Worm (Caenorhabditis elegans): ENCODE data around the gene mam-4.

The mam-4 gene

DNA sequence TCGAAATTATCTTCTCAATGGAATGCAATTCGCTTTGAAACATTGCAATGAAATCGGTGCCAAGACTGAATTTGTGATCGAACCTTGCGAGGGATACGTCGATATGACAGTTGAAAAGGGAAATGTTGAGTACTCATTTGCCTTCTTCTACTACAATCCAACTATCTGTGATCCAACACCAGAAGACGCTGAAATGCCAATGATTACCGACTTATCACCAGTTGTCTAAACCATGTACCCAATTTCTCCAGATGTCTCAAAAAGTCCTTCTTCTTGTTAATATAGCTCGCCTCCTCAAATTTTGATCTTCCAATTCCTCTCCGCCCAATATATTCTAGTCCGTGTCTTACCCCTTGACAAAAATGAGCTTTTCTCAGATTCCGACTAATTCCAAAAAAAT is 31.8 kb upstream of the mam-4 start:
- TF ChIP-seq pax-1 (tag; optimal IDR thresholded peaks at IDR 0.05) (no peak), unc-42 (tag; optimal IDR thresholded peaks at IDR 0.05) (no peak), ceh-24 (tag; optimal IDR thresholded peaks at IDR 0.05) (no peak), C38D4.7 (GFP tag; optimal IDR thresholded peaks at IDR 0.05) (no peak), nhr-11 (tag; optimal IDR thresholded peaks at IDR 0.05) (no peak), unc-86 (tag; optimal IDR thresholded peaks at IDR 0.05) (no peak), ceh-14 (tag; optimal IDR thresholded peaks at IDR 0.05) (no peak)

ce11 chrV:11217394-11217793 is 30.6 kb upstream of the mam-4 start, which contains the start of gene cyp-29A2:
Gene cyp-29A2 (plus strand): TSS chrV:11217583.
- TF ChIP-seq dve-1 (tag; optimal IDR thresholded peaks at IDR 0.05) (no peak), T23F11.4 (GFP tag; optimal IDR thresholded peaks at IDR 0.05) (no peak), hlh-6 (tag; optimal IDR thresholded peaks at IDR 0.05) (no peak), ama-1 (optimal IDR thresholded peaks at IDR 0.05) (no peak), ceh-24 (tag; optimal IDR thresholded peaks at IDR 0.05) (no peak), sox-2 (GFP tag; IDR thresholded peaks at IDR 0.05) (no peak), rnt-1 (tag; optimal IDR thresholded peaks at IDR 0.05) (no peak), unc-86 (tag; optimal IDR thresholded peaks at IDR 0.05) (no peak), elt-4 (tag; optimal IDR thresholded peaks at IDR 0.05) (no peak), K09A11.1 (tag; optimal IDR thresholded peaks at IDR 0.05; ENCODE audit: insufficient read depth) (no peak), hlh-15 (tag; optimal IDR thresholded peaks at IDR 0.05) (no peak), fkh-10 (GFP tag; optimal IDR thresholded peaks at IDR 0.05) (no peak), ceh-22 (tag; optimal IDR thresholded peaks at IDR 0.05) (no peak), pag-3 (tag; optimal IDR thresholded peaks at IDR 0.05; ENCODE audit: borderline replicate concordance) (no peak), C08G9.2 (tag; optimal IDR thresholded peaks at IDR 0.05) (no peak), ceh-30 (tag; optimal IDR thresholded peaks at IDR 0.05) (no peak), ceh-2 (tag; optimal IDR thresholded peaks at IDR 0.05) (no peak), nfya-1 (tag; optimal IDR thresholded peaks at IDR 0.05) (no peak), ceh-19 (GFP tag; optimal IDR thresholded peaks at IDR 0.05) (no peak), ztf-16 (tag; optimal IDR thresholded peaks at IDR 0.05) (no peak)

DNA sequence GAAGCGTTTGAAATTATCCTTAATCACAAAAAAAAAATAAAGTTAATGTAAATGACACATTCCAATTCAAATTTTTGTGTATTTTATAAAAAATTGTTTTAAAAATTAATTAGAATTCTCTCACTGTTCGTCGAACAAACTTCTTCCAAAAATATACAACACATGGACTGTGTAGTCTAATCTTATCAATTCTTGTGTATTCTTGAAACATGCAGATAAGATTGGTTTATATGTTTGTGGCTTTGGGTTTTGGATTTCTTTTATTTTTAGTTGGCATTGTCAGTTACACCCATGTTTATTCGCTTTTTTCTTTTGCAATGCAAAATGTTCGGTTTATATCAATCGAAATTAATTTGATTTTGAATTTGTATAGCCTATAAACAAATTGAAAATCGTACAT is 27.5 kb upstream of the mam-4 start:
- no peak for TF ChIP-seq unc-86 (tag; optimal IDR thresholded peaks at IDR 0.05)
- TF ChIP-seq K09A11.1 (tag; optimal IDR thresholded peaks at IDR 0.05; ENCODE audit: insufficient read depth), result no peak
- TF ChIP-seq elt-2 (tag; optimal IDR thresholded peaks at IDR 0.05), result peak; percentile 24

DNA sequence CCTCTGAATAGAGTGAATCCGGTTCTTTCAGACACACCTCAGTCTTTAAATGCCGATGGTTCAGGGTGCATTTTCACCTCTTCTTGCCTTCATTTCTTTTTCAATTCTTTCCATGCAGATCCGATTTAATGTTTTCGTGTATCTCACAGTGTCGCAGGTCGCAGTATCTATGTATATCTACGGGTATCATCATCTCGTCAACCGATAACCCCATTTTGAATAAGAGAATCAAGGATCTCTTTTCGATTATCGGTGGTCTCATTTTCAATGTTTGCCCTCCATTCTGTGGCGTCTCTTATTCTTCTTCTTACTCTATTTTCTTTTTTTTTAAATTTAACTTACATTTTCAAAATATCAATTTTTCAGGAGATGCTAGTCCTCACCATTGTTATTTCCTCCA is 27.0 kb upstream of the mam-4 start, which contains the start of gene T19B10.2:
Gene T19B10.2 (plus strand): TSS at position 367 of the 400 bp plus-strand sequence.
- TF ChIP-seq ceh-14 (tag; optimal IDR thresholded peaks at IDR 0.05) (no peak), ref-2 (tag; optimal IDR thresholded peaks at IDR 0.05) (no peak), pqm-1 (tag; optimal IDR thresholded peaks at IDR 0.05) (no peak), ceh-45 (GFP tag; IDR thresholded peaks at IDR 0.05) (no peak), hlh-13 (GFP tag; optimal IDR thresholded peaks at IDR 0.05) (no peak), K02D7.2 (tag; optimal IDR thresholded peaks at IDR 0.05) (no peak), ttx-3 (tag; optimal IDR thresholded peaks at IDR 0.05) (no peak), pax-1 (tag; optimal IDR thresholded peaks at IDR 0.05) (no peak), ahr-1 (tag; optimal IDR thresholded peaks at IDR 0.05) (no peak), pros-1 (tag; optimal IDR thresholded peaks at IDR 0.05) (no peak), fkh-10 (GFP tag; optimal IDR thresholded peaks at IDR 0.05) (no peak), madf-2 (tag; optimal IDR thresholded peaks at IDR 0.05) (no peak), K09A11.1 (tag; optimal IDR thresholded peaks at IDR 0.05; ENCODE audit: insufficient read depth) (no peak), dve-1 (tag; optimal IDR thresholded peaks at IDR 0.05) (no peak), sox-2 (GFP tag; IDR thresholded peaks at IDR 0.05) (no peak), ceh-31 (tag; optimal IDR thresholded peaks at IDR 0.05) (no peak)

ce11 chrV:11223698-11224097 is 24.2 kb upstream of the mam-4 start:
- TF ChIP-seq C08G9.2 (tag; optimal IDR thresholded peaks at IDR 0.05) (no peak), rnt-1 (tag; optimal IDR thresholded peaks at IDR 0.05) (no peak), ceh-9 (tag; optimal IDR thresholded peaks at IDR 0.05) (no peak), ztf-16 (tag; optimal IDR thresholded peaks at IDR 0.05) (no peak)

Data from whole organism, late embryonic.